Fruit fly (Drosophila melanogaster) whole organism, embryonic: ENCODE results near the gene CG9497.
A peak's percentile ranks its signal among the peaks of the same experiment; 100 is the strongest.

ENCODE experiments used
- CG10274 ChIP-seq: fragments of 200-800 bp; sonication (Bioruptor generic); optimal IDR thresholded peaks from 3 replicates; lab custom pipeline; 2017; ENCODE audit warnings: missing biosample characterization, mild to moderate bottlenecking, missing genetic modification characterization
- CG12155 ChIP-seq: fragments of 200-800 bp; sonication (Bioruptor generic); optimal IDR thresholded peaks from 3 replicates; lab custom pipeline; 2016; ENCODE audit warnings: missing biosample characterization, missing genetic modification characterization
- CG12219 ChIP-seq: fragments of 200-800 bp; sonication (Bioruptor generic); optimal IDR thresholded peaks from 3 replicates; lab custom pipeline; 2018; ENCODE audit warnings: missing biosample characterization, mild to moderate bottlenecking, missing genetic modification characterization
- CG12236 ChIP-seq: fragments of 200-800 bp; sonication (Bioruptor generic); optimal IDR thresholded peaks from 2 replicates; lab custom pipeline; 2016; ENCODE audit warnings: missing biosample characterization, missing genetic modification characterization
- CG15073 ChIP-seq: fragments of 200-800 bp; sonication (Bioruptor generic); optimal IDR thresholded peaks from 2 replicates; lab custom pipeline; 2016; ENCODE audit warnings: missing biosample characterization, missing genetic modification characterization
- CG16779 ChIP-seq: fragments of 200-800 bp; sonication (Bioruptor generic); IDR thresholded peaks from 2 replicates; pipeline ENCODE4 v1.3.6; 2022; ENCODE audit warnings: missing biosample characterization, missing genetic modification characterization
- CG17912 ChIP-seq: fragments of 200-800 bp; sonication (Bioruptor generic); optimal IDR thresholded peaks from 2 replicates; lab custom pipeline; 2018; ENCODE audit warnings: missing biosample characterization, mild to moderate bottlenecking, missing genetic modification characterization
- CG18262 ChIP-seq: fragments of 200-800 bp; optimal IDR thresholded peaks from 3 replicates; lab custom pipeline; 2019; ENCODE audit warnings: missing biosample characterization, mild to moderate bottlenecking, missing genetic modification characterization, moderate library complexity
- CG18619 ChIP-seq: fragments of 200-800 bp; sonication (Bioruptor generic); optimal IDR thresholded peaks from 3 replicates; lab custom pipeline; 2017; ENCODE audit warnings: missing biosample characterization, mild to moderate bottlenecking, missing genetic modification characterization
- CG2116 ChIP-seq: fragments of 200-800 bp; sonication (Bioruptor generic); optimal IDR thresholded peaks from 3 replicates; lab custom pipeline; 2018; ENCODE audit warnings: missing biosample characterization, mild to moderate bottlenecking, missing genetic modification characterization
- CG2202 ChIP-seq: fragments of 200-800 bp; sonication (Bioruptor generic); optimal IDR thresholded peaks from 2 replicates; lab custom pipeline; 2018; ENCODE audit warnings: missing biosample characterization, mild to moderate bottlenecking, missing genetic modification characterization
- CG2889 ChIP-seq: fragments of 200-800 bp; sonication (Bioruptor generic); IDR thresholded peaks from 3 replicates; pipeline ENCODE4 v1.3.6; 2022; ENCODE audit warnings: missing biosample characterization, missing genetic modification characterization
- CG31441 ChIP-seq: fragments of 200-800 bp; sonication (Bioruptor generic); IDR thresholded peaks from 2 replicates; pipeline ENCODE4 v1.3.6; 2022; ENCODE audit warnings: missing biosample characterization, missing genetic modification characterization
- CG3281 ChIP-seq: fragments of 200-800 bp; sonication (Bioruptor generic); optimal IDR thresholded peaks from 3 replicates; lab custom pipeline; 2017; ENCODE audit warnings: missing biosample characterization, mild to moderate bottlenecking, missing genetic modification characterization
- CG3995 ChIP-seq: fragments of 200-800 bp; sonication (Bioruptor generic); optimal IDR thresholded peaks from 3 replicates; lab custom pipeline; 2016; ENCODE audit warnings: missing biosample characterization, missing genetic modification characterization
- CG4730 ChIP-seq: fragments of 200-800 bp; sonication (Bioruptor generic); IDR thresholded peaks from 2 replicates; pipeline ENCODE4 v1.3.6; 2022; ENCODE audit warnings: missing biosample characterization, missing genetic modification characterization
- CG5180 ChIP-seq: fragments of 200-800 bp; sonication (Bioruptor generic); optimal IDR thresholded peaks from 3 replicates; lab custom pipeline; 2017; ENCODE audit warnings: missing biosample characterization, missing genetic modification characterization, mild to moderate bottlenecking, moderate library complexity, missing genetic modification reagents
- CG5245 ChIP-seq: fragments of 200-800 bp; sonication (Bioruptor generic); optimal IDR thresholded peaks from 3 replicates; lab custom pipeline; 2016; ENCODE audit warnings: missing biosample characterization, missing genetic modification characterization
- CG5953 ChIP-seq: fragments of 200-800 bp; sonication (Bioruptor generic); IDR thresholded peaks from 2 replicates; pipeline ENCODE4 v1.3.6; 2022; ENCODE audit warnings: missing biosample characterization, missing genetic modification characterization
- CG8089 ChIP-seq: fragments of 200-800 bp; sonication (Bioruptor generic); optimal IDR thresholded peaks from 3 replicates; lab custom pipeline; 2016; ENCODE audit warnings: missing biosample characterization, missing genetic modification characterization
- CG8290 ChIP-seq, 3 experiments: fragments of 200-800 bp; sonication (Bioruptor generic); optimal IDR thresholded peaks; 2 replicates each; lab custom pipeline; 2016 to 2019; ENCODE audit warnings: missing biosample characterization in 3 of 3, missing genetic modification characterization in 3 of 3, mild to moderate bottlenecking in 2 of 3, moderate library complexity in 1 of 3
- CG8944 ChIP-seq: fragments of 200-800 bp; sonication (Bioruptor generic); optimal IDR thresholded peaks from 3 replicates; lab custom pipeline; 2016; ENCODE audit warnings: missing biosample characterization, missing genetic modification characterization
- CG9609 ChIP-seq: fragments of 200-800 bp; sonication (Bioruptor generic); optimal IDR thresholded peaks from 3 replicates; lab custom pipeline; 2016; ENCODE audit warnings: missing biosample characterization, missing genetic modification characterization
- CrebB ChIP-seq: fragments of 200-800 bp; sonication (Bioruptor generic); optimal IDR thresholded peaks from 3 replicates; lab custom pipeline; 2018; ENCODE audit warnings: missing biosample characterization, mild to moderate bottlenecking, missing genetic modification characterization
- Dbx ChIP-seq: fragments of 200-800 bp; sonication (Bioruptor generic); IDR thresholded peaks from 3 replicates; pipeline ENCODE4 v1.3.6; 2022; ENCODE audit warnings: missing biosample characterization, missing genetic modification characterization
- Dp ChIP-seq: fragments of 200-800 bp; sonication (Bioruptor generic); optimal IDR thresholded peaks from 2 replicates; lab custom pipeline; 2018; ENCODE audit warnings: missing biosample characterization, mild to moderate bottlenecking, missing genetic modification characterization, moderate library complexity
- Ets97D ChIP-seq: fragments of 200-800 bp; sonication (Bioruptor generic); optimal IDR thresholded peaks from 3 replicates; lab custom pipeline; 2016; ENCODE audit warnings: missing biosample characterization, missing genetic modification characterization
- Fer1 ChIP-seq: fragments of 200-800 bp; sonication (Bioruptor generic); optimal IDR thresholded peaks from 2 replicates; lab custom pipeline; 2017; ENCODE audit warnings: missing biosample characterization, mild to moderate bottlenecking, missing genetic modification characterization
- Mad ChIP-seq: fragments of 200-800 bp; sonication (Bioruptor generic); optimal IDR thresholded peaks from 2 replicates; lab custom pipeline; 2016; ENCODE audit warnings: missing biosample characterization, missing genetic modification characterization
- Nf-YA ChIP-seq: fragments of 200-800 bp; sonication (Bioruptor generic); IDR thresholded peaks from 2 replicates; pipeline ENCODE4 v1.3.6; 2022; ENCODE audit warnings: missing biosample characterization, missing genetic modification characterization
- Optix ChIP-seq: fragments of 200-800 bp; sonication (Bioruptor generic); IDR thresholded peaks from 3 replicates; pipeline ENCODE4 v1.3.6; 2022; ENCODE audit warnings: missing biosample characterization, missing genetic modification characterization
- Tbp ChIP-seq: fragments of >200 bp; optimal IDR thresholded peaks from 2 replicates; lab custom pipeline; 2018; ENCODE audit warnings: missing biosample characterization, missing genetic modification characterization
- ab ChIP-seq: fragments of 200-800 bp; sonication (Bioruptor generic); optimal IDR thresholded peaks from 2 replicates; lab custom pipeline; 2016; ENCODE audit warnings: missing biosample characterization, missing genetic modification characterization
- al ChIP-seq: fragments of 200-800 bp; sonication (Bioruptor generic); IDR thresholded peaks from 2 replicates; pipeline ENCODE4 v1.3.6; 2022; ENCODE audit warnings: missing biosample characterization, missing genetic modification characterization
- chm ChIP-seq: fragments of 200-800 bp; sonication (Bioruptor generic); IDR thresholded peaks from 2 replicates; pipeline ENCODE4 v1.3.6; 2022; ENCODE audit warnings: missing biosample characterization, missing genetic modification characterization
- crc ChIP-seq: fragments of 200-800 bp; sonication (Bioruptor generic); optimal IDR thresholded peaks from 2 replicates; lab custom pipeline; 2016; ENCODE audit warnings: missing biosample characterization, missing genetic modification characterization
- dan ChIP-seq: fragments of 200-800 bp; sonication (Bioruptor generic); IDR thresholded peaks from 2 replicates; pipeline ENCODE4 v1.3.6; 2022; ENCODE audit warnings: missing biosample characterization, missing genetic modification characterization
- disco-r ChIP-seq: fragments of 200-800 bp; sonication (Bioruptor generic); optimal IDR thresholded peaks from 2 replicates; lab custom pipeline; 2016; ENCODE audit warnings: missing biosample characterization, missing genetic modification characterization
- h ChIP-seq: fragments of >200 bp; optimal IDR thresholded peaks from 2 replicates; lab custom pipeline; 2017
- kah ChIP-seq: fragments of 200-800 bp; sonication (Bioruptor generic); optimal IDR thresholded peaks from 2 replicates; lab custom pipeline; 2018; ENCODE audit warnings: missing biosample characterization, mild to moderate bottlenecking, missing genetic modification characterization
- onecut ChIP-seq: fragments of 200-800 bp; sonication (Bioruptor generic); IDR thresholded peaks from 2 replicates; pipeline ENCODE4 v1.3.6; 2022; ENCODE audit warnings: missing biosample characterization, missing genetic modification characterization
- org-1 ChIP-seq: fragments of 200-800 bp; sonication (Bioruptor generic); optimal IDR thresholded peaks from 2 replicates; lab custom pipeline; 2017; ENCODE audit warnings: missing biosample characterization, missing genetic modification characterization
- pros ChIP-seq: fragments of 200-800 bp; sonication (Bioruptor generic); optimal IDR thresholded peaks from 3 replicates; lab custom pipeline; 2019; ENCODE audit warnings: missing biosample characterization, mild to moderate bottlenecking, missing genetic modification characterization, moderate library complexity
- sc ChIP-seq, 3 experiments: fragments of >200 bp in 2 of 3; fragments of 200-800 bp in 1 of 3; sonication (Bioruptor generic) in 1 of 3; optimal IDR thresholded peaks; 2 replicates in 2 of 3; 3 replicates in 1 of 3; lab custom pipeline; 2017; ENCODE audit warnings: mild to moderate bottlenecking in 1 of 3, missing biosample characterization in 1 of 3, missing genetic modification characterization in 1 of 3, missing genetic modification reagents in 1 of 3
- shn ChIP-seq: fragments of 200-800 bp; sonication (Bioruptor generic); optimal IDR thresholded peaks from 3 replicates; lab custom pipeline; 2016; ENCODE audit warnings: missing biosample characterization, missing genetic modification characterization
- sug ChIP-seq: fragments of 200-800 bp; optimal IDR thresholded peaks from 2 replicates; lab custom pipeline; 2019; ENCODE audit warnings: missing biosample characterization, mild to moderate bottlenecking, missing genetic modification characterization, moderate library complexity

The CG9497 gene

DNA sequence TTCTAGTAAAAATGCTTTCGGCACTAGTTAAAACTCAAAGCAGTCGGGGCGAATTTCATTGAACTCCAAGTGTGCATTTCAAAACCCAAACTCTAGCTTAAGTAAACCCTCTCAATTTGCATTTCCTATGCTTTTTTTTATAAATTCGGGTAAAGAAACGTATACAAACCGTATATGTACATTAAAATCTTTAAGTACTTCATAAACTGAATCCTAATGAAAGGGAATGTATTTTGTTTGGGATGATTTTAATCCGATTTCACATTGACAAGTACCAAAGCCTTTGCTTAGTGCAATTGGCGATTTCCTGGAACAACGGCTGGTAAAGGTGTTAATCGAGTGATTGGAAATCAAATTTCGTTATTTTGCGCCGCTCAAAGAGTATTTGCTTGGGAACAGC, 7.0 kb downstream of the CG9497 start:
- TF ChIP-seq CrebB: no peak
- no peak for TF ChIP-seq Fer1 (GFP tag; lab: Kevin White, UChicago)
- no peak for TF ChIP-seq CG31441 (GFP tag; lab: Robert Waterston, UW)
- TF ChIP-seq CG16779: no peak
- TF ChIP-seq Optix (GFP tag; lab: Robert Waterston, UW): no peak
- TF ChIP-seq CG12219 (GFP tag; lab: Kevin White, UChicago): no peak
- TF ChIP-seq CG8089: no peak
- TF ChIP-seq, all 482 proteins: peak for 0

DNA sequence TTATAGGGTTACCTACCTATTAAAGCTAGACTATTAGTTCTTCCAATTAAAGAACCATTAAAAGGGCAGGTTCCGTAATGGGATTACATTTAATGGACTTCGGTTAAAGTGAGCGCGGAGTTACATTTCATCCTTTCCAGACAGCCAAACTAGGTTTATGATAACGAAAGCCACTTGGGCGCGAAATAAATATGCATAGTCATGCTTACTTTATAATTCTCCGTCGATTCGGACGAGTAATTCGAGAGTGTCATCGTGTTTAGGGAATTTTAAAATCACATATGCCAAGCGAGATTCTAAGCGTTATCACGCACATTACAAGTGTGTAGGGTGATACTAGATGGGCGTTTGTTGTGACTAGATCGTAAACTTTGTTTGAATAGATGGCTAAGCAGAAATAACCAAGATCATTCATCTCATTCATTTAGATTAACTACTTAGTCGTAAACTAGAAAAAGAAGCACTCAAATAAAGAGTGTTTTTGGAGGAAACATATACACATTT, 8.0 kb downstream of the CG9497 start:
- TF ChIP-seq disco-r (GFP tag; lab: Kevin White, UChicago) (no peak), CG10274 (GFP tag; lab: Kevin White, UChicago) (peak; percentile 24)

DNA sequence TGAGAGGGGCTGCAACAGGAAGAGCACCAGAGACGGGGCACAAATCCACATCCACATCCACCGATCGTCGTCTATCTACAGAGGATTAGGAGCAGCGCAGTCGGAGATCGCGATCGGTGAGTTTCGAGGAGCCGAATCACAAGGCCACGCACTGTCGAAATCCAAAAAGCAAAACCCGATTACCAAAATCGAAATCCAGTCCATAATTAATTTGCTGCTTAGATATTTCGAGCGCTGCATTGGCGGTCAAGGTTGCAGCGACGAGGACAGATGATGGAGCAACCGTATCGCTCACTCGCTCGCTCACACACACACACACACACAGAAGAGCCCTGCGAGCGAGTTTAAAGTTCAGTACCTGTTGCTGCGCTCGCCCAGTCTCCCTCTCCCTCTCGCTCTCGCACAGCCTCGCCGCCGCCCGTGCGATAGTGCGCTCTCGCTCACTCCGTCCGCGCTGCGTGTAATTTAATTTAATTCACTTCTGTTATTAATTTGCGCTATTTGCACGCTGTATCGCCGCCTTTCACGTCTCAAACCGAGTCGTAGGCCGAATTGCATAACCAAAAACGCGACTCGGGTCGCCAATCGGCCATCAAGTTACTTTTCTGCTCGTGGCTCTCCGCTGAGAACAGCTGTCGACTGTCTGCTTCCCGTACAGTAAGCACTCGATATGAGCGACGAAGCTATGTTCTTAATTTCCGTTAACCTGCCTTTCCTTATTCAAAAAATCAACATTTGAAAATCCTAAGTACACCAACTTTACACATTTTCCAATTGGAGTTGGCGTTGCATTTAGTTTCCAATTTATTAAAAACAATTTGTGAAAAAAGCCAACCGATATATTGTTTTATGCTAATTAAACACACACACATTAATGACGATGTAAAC, 9.0 kb downstream of the CG9497 start:
- TF ChIP-seq CG15073 (GFP tag; lab: Kevin White, UChicago) (no peak), chm (GFP tag; lab: Robert Waterston, UW) (peak; percentile 19; the same call in 1 of the 2 replicates), shn (GFP tag; lab: Kevin White, UChicago) (peak; percentile 54), CG9609 (GFP tag; lab: Kevin White, UChicago) (peak; percentile 9), sug (tag; lab: Kevin White, UChicago) (no peak), CG18262 (peak; percentile 0), al (GFP tag; lab: Robert Waterston, UW) (peak; percentile 18; the same call in 1 of the 2 replicates), Dbx (GFP tag; lab: Robert Waterston, UW) (peak; percentile 51; the same call in 2 of the 3 replicates), CG2889 (0 out of 3 replicates have a peak, but pooled peaks have one; percentile 5), CG5953 (GFP tag; lab: Robert Waterston, UW) (no peak; the same call in 1 of the 2 replicates), kah (GFP tag; lab: Kevin White, UChicago) (peak; percentile 98), CG17912 (GFP tag; lab: Kevin White, UChicago) (no peak), CG2202 (tag; lab: Kevin White, UChicago) (peak; percentile 30), sc (optimal IDR thresholded peaks at IDR 0.05; lab: Kevin White, UChicago) (no peak), sc (GFP tag; optimal IDR thresholded peaks at IDR 0.05; lab: Kevin White, UChicago) (peak; percentile 33), CG8290 (GFP tag; optimal IDR thresholded peaks at IDR 0.05; lab: Kevin White, UChicago) (no peak), CG8290 (tag; optimal IDR thresholded peaks at IDR 0.05; lab: Kevin White, UChicago) (peak in 1 of 2 experiments; percentile 16), CG12155 (GFP tag; lab: Kevin White, UChicago) (peak; percentile 63), CG3995 (GFP tag; lab: Kevin White, UChicago) (peak; percentile 15), h (no peak), CG12236 (GFP tag; lab: Kevin White, UChicago) (peak; percentile 14), onecut (GFP tag; lab: Robert Waterston, UW) (peak; percentile 27; the same call in 1 of the 2 replicates), Ets97D (no peak), CG5180 (GFP tag; lab: Kevin White, UChicago) (peak; percentile 6), Mad (GFP tag; lab: Kevin White, UChicago) (no peak), Tbp (GFP tag; lab: Kevin White, UChicago) (no peak), CG8944 (GFP tag; lab: Kevin White, UChicago) (no peak), crc (GFP tag; lab: Kevin White, UChicago) (no peak), pros (peak; percentile 32), CG5245 (GFP tag; lab: Kevin White, UChicago) (peak; percentile 14), CG18619 (GFP tag; lab: Kevin White, UChicago) (peak; percentile 9), Nf-YA (GFP tag; lab: Robert Waterston, UW) (no peak), dan (GFP tag; lab: Robert Waterston, UW) (no peak), org-1 (GFP tag; lab: Kevin White, UChicago) (peak; percentile 43), CG3281 (GFP tag; lab: Kevin White, UChicago) (peak; percentile 59), ab (no peak), CG2116 (GFP tag; lab: Kevin White, UChicago) (no peak), Dp (no peak), CG4730 (GFP tag; lab: Robert Waterston, UW) (no peak)
